In the genomic region with DNA sequence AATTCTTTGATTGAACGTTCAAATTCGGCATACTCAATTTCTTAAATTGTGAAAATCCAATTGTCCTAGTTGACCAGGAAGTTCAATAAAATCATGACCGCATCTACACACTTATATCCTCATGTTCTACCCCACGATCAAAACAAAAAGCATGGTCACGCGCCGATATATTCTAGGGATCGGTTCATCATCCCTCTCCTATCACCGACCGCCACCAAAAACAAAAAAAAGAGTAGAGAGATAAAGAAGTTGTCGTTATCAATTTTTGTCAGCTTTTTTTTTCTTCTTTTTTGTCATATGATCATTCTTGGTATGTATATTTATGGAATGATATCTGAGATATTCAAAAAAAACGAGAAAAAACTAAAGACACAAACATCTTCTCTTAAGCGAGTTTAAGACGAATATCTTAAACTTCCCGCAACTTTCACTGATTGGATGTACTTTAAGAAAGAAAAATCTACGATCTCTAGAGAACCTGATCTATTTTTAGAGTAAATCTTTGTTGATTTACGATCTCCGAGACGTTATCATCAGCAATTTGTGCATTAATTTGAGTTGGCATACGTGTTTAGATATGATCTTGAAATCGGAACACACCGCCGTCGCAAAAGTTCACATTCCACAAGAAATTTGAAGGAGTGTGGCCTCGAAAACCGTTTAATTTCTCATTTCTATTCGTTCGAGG, we compare ENCODE assay signal across 3 worm cellular contexts.
TF ChIP-seq lines count a peak whose summit lies in the region.

No protein-coding gene starts in this region.

TF ChIP-seq in whole organism, L1 larva, 84 proteins besides CTCF, POLR2A, EP300 and RAD21 (continued from another document):
- TF ChIP-seq lin-14 (GFP tag; optimal IDR thresholded peaks at IDR 0.05; lab: Kevin White, UChicago) (peak; percentile 52), sox-4 (tag; optimal IDR thresholded peaks at IDR 0.05; lab: Kevin White, UChicago) (no peak), zip-4 (GFP tag; optimal IDR thresholded peaks at IDR 0.05; lab: Kevin White, UChicago) (no peak), efl-1 (optimal IDR thresholded peaks at IDR 0.05; lab: Kevin White, UChicago) (no peak), efl-1 (GFP tag; optimal IDR thresholded peaks at IDR 0.05 in 1 of 2; lab: Kevin White, UChicago) (peak in 1 of 2 experiments; percentile 15), nhr-77 (tag; optimal IDR thresholded peaks at IDR 0.05; lab: Kevin White, UChicago) (no peak), tbx-2 (tag; optimal IDR thresholded peaks at IDR 0.05; lab: Kevin White, UChicago) (peak; percentile 54), aha-1 (tag; optimal IDR thresholded peaks at IDR 0.05; lab: Kevin White, UChicago) (no peak), mab-9 (GFP tag; IDR thresholded peaks at IDR 0.05; lab: Robert Waterston, UW) (no peak), rnt-1 (tag; optimal IDR thresholded peaks at IDR 0.05; lab: Kevin White, UChicago) (no peak), ceh-90 (tag; optimal IDR thresholded peaks at IDR 0.05; lab: Kevin White, UChicago) (no peak), nhr-47 (tag; optimal IDR thresholded peaks at IDR 0.05; lab: Kevin White, UChicago) (peak; percentile 23), nhr-19 (GFP tag; conservative IDR thresholded peaks at IDR 0.05; lab: Robert Waterston, UW) (peak; percentile 49), fkh-8 (tag; optimal IDR thresholded peaks at IDR 0.05; lab: Kevin White, UChicago) (no peak), blmp-1 (tag; optimal IDR thresholded peaks at IDR 0.05; lab: Kevin White, UChicago) (peak; percentile 73), nhr-90 (tag; optimal IDR thresholded peaks at IDR 0.05; lab: Kevin White, UChicago; ENCODE audit: poor library complexity) (peak; percentile 34), elt-2 (tag; optimal IDR thresholded peaks at IDR 0.05; lab: Kevin White, UChicago) (peak; percentile 1), jun-1 (tag; optimal IDR thresholded peaks at IDR 0.05; lab: Kevin White, UChicago) (no peak), ces-1 (GFP tag; optimal IDR thresholded peaks at IDR 0.05; lab: Kevin White, UChicago) (no peak), dsc-1 (tag; optimal IDR thresholded peaks at IDR 0.05; lab: Kevin White, UChicago) (no peak), lin-35 (GFP tag; optimal IDR thresholded peaks at IDR 0.05; lab: Kevin White, UChicago) (peak in 1 of 2 experiments; percentile 46), sup-37 (GFP tag; optimal IDR thresholded peaks at IDR 0.05; lab: Kevin White, UChicago) (no peak), C16A3.4 (tag; optimal IDR thresholded peaks at IDR 0.05; lab: Kevin White, UChicago) (peak; percentile 11), isw-1 (GFP tag; IDR thresholded peaks at IDR 0.05; lab: Robert Waterston, UW) (no peak), unc-62 (GFP tag; optimal IDR thresholded peaks at IDR 0.05; lab: Kevin White, UChicago) (no peak), nhr-20 (tag; optimal IDR thresholded peaks at IDR 0.05; lab: Kevin White, UChicago) (peak; percentile 71), lsy-2 (tag; optimal IDR thresholded peaks at IDR 0.05; lab: Kevin White, UChicago) (peak in 1 of 2 experiments; percentile 24), sptf-1 (tag; optimal IDR thresholded peaks at IDR 0.05; lab: Kevin White, UChicago) (no peak), lin-13 (GFP tag; optimal IDR thresholded peaks at IDR 0.05; lab: Kevin White, UChicago) (no peak), ceh-8 (GFP tag; optimal IDR thresholded peaks at IDR 0.05; lab: Kevin White, UChicago) (no peak), snu-23 (GFP tag; optimal IDR thresholded peaks at IDR 0.05; lab: Kevin White, UChicago) (peak; percentile 56), nhr-85 (tag; lab: Kevin White, UChicago) (peak; percentile 79)

TF ChIP-seq in whole organism, L2 larva, 48 proteins besides CTCF, POLR2A, EP300 and RAD21 (continued from another document):
- TF ChIP-seq sma-9 (GFP tag; optimal IDR thresholded peaks at IDR 0.05; lab: Kevin White, UChicago) (peak; percentile 34), sma-9 (tag; optimal IDR thresholded peaks at IDR 0.05; lab: Kevin White, UChicago) (no peak), nhr-129 (tag; optimal IDR thresholded peaks at IDR 0.05; lab: Kevin White, UChicago) (peak; percentile 5), R02D3.7 (tag; optimal IDR thresholded peaks at IDR 0.05; lab: Kevin White, UChicago) (no peak), nhr-10 (tag; optimal IDR thresholded peaks at IDR 0.05; lab: Kevin White, UChicago) (no peak), lsy-2 (tag; optimal IDR thresholded peaks at IDR 0.05; lab: Kevin White, UChicago) (peak in 1 of 2 experiments; percentile 33), elt-3 (tag; optimal IDR thresholded peaks at IDR 0.05; lab: Kevin White, UChicago) (no peak), elt-1 (tag; optimal IDR thresholded peaks at IDR 0.05; lab: Kevin White, UChicago) (peak; percentile 85), ztf-4 (tag; optimal IDR thresholded peaks at IDR 0.05; lab: Kevin White, UChicago) (no peak)

TF ChIP-seq in whole organism, L4 larva, 104 proteins besides CTCF, POLR2A, EP300 and RAD21 (continued from another document):
- TF ChIP-seq gei-8 (GFP tag; optimal IDR thresholded peaks at IDR 0.05; lab: Kevin White, UChicago) (no peak), lin-29 (GFP tag; IDR thresholded peaks at IDR 0.05; lab: Robert Waterston, UW) (0 out of 2 replicates have a peak, but pooled peaks have one; percentile 35), unc-62 (GFP tag; optimal IDR thresholded peaks at IDR 0.05 in 1 of 2; lab: Kevin White, UChicago) (peak in 1 of 2 experiments; percentile 90), unc-62 (tag; optimal IDR thresholded peaks at IDR 0.05; lab: Kevin White, UChicago) (no peak), lsy-2 (tag; optimal IDR thresholded peaks at IDR 0.05; lab: Kevin White, UChicago) (peak in 1 of 2 experiments; percentile 16), daf-12 (tag; optimal IDR thresholded peaks at IDR 0.05; lab: Kevin White, UChicago) (no peak), nhr-10 (tag; optimal IDR thresholded peaks at IDR 0.05; lab: Kevin White, UChicago) (no peak)
